Worm (Caenorhabditis elegans): ENCODE results near the gene C55C3.6.
A peak's percentile ranks its signal among the peaks of the same experiment; 100 is the strongest.

C55C3.6 gene

DNA sequence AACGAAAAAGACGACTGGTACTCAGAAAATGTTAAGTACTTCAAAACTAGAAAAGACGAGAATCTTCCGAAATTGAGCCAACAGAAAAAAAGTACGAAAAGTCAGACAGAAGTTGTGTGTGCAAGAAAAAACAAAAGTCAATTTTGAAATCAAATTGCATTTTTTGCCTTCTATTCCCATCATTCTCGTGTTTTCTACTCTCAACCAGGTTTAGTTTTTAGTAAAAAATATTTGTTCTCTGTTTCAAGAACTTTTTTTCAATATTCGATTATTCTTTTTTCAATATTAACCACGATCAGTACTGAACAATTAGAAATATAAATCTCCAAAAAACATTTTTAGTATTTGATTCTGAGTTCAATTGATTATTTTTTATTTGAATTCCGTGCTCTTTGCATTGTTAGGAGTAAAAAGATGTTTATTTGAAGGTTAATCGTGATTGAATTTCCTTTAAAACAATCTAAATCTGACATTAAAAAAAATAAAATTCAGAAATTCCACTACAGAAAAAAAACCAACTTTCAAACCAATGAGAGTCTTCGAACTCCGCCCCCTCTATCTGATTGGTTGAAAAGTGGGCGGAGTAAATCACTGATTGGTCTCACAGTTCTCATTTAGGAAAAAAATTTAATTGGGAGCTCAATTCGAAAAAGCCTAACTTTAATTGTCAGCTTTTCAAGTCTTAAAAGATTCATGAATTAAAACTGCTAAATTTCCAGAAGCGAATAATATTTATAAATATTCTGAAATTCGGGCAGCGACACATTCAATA is 32.5 kb downstream of the C55C3.6 start:
- no peak for TF ChIP-seq elt-3 (tag; optimal IDR thresholded peaks at IDR 0.05)
- TF ChIP-seq fkh-10 (GFP tag; optimal IDR thresholded peaks at IDR 0.05): peak; percentile 27
- no peak for TF ChIP-seq mdl-1 (tag; optimal IDR thresholded peaks at IDR 0.05)
- no peak for TF ChIP-seq ama-1 (optimal IDR thresholded peaks at IDR 0.05)
- TF ChIP-seq nfya-1 (tag; optimal IDR thresholded peaks at IDR 0.05; ENCODE audit: insufficient read depth): peak; percentile 99
- TF ChIP-seq skn-1 (tag; optimal IDR thresholded peaks at IDR 0.05): no peak

- peak; percentile 82 for TF ChIP-seq fkh-10 (GFP tag; optimal IDR thresholded peaks at IDR 0.05)
- no peak for TF ChIP-seq unc-39 (tag; optimal IDR thresholded peaks at IDR 0.05)
These were observed 40.7 kb downstream of the C55C3.6 start for ce11 chrIV:5723659-5724058.

DNA sequence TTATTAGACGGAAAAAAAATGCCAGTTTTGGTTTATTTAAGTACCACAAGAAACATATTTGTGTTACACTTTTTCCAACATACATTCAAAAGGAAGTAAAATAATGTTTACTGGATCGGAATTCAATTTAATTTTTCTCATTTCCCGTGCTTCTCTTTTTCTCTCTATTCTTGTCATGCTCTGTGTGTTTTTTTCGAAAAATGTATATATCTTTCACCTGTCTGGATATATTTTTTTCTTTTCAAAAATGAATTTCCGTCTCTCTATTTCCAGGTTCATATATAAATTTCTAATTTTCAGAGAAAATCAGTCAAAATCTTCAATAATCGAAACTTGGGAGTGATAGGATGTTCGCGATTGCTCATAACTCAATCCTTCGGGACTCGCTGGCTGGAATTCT is 42.3 kb downstream of the C55C3.6 start, which contains the start of gene H35B03.1:
Gene H35B03.1, plus strand, starts transcription at position 301 of the 400 bp plus-strand sequence.
- TF ChIP-seq snpc-4 (tag; optimal IDR thresholded peaks at IDR 0.05): no peak
- TF ChIP-seq nhr-43 (tag; optimal IDR thresholded peaks at IDR 0.05; ENCODE audit: poor library complexity, severe bottlenecking): no peak
- TF ChIP-seq R02D3.7 (tag; optimal IDR thresholded peaks at IDR 0.05): no peak
- no peak for TF ChIP-seq ceh-28 (tag; optimal IDR thresholded peaks at IDR 0.05)
- no peak for TF ChIP-seq nhr-25 (tag; optimal IDR thresholded peaks at IDR 0.05)
- no peak for TF ChIP-seq ceh-82 (tag; optimal IDR thresholded peaks at IDR 0.05)
- no peak for TF ChIP-seq unc-62 (GFP tag; optimal IDR thresholded peaks at IDR 0.05)
- no peak for TF ChIP-seq ama-1 (optimal IDR thresholded peaks at IDR 0.05)
- TF ChIP-seq nhr-12 (tag; optimal IDR thresholded peaks at IDR 0.05): no peak
- no peak for TF ChIP-seq ztf-11 (tag; optimal IDR thresholded peaks at IDR 0.05)
- TF ChIP-seq skn-1 (tag; optimal IDR thresholded peaks at IDR 0.05): no peak
- no peak for TF ChIP-seq eor-1 (tag; optimal IDR thresholded peaks at IDR 0.05)
- TF ChIP-seq pqm-1 (tag; optimal IDR thresholded peaks at IDR 0.05): no peak
- no peak for TF ChIP-seq pha-4 (tag; optimal IDR thresholded peaks at IDR 0.05)

DNA sequence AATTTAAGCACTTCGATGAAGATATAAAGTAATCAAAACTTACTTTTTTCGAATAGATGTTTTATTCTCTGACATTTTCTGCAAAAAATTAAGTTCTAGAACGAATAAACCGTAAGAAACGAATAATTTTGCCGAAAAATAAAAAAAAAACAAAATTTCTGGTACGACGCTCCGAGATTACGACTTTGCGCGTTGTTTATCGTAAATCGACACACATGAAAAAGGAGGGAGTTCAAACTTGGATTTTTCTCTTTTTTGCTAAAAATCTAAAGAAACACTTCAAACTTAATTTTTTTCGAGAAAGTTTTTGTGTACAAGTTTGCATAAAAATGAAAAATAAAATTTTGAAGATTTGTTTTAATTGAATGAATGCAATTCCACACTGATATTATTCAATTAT is 48.6 kb downstream of the C55C3.6 start, which contains the start of gene H35B03.2:
Gene H35B03.2, minus strand, starts transcription at position 78 of the 400 bp plus-strand sequence.
- TF ChIP-seq elt-2 (tag; optimal IDR thresholded peaks at IDR 0.05): peak; percentile 3
- TF ChIP-seq nhr-25 (tag; optimal IDR thresholded peaks at IDR 0.05): peak; percentile 18
- peak; percentile 98 for TF ChIP-seq R02D3.7 (tag; optimal IDR thresholded peaks at IDR 0.05)
- TF ChIP-seq aly-2 (tag; optimal IDR thresholded peaks at IDR 0.05): no peak
- TF ChIP-seq fkh-2 (tag; optimal IDR thresholded peaks at IDR 0.05): no peak
- TF ChIP-seq nhr-43 (tag; optimal IDR thresholded peaks at IDR 0.05; ENCODE audit: poor library complexity, severe bottlenecking): no peak
- TF ChIP-seq ceh-16 (tag; optimal IDR thresholded peaks at IDR 0.05): no peak
- peak; percentile 2 for TF ChIP-seq ceh-28 (tag; optimal IDR thresholded peaks at IDR 0.05)
- TF ChIP-seq snpc-4 (tag; optimal IDR thresholded peaks at IDR 0.05): peak; percentile 58
- TF ChIP-seq pha-4 (tag; optimal IDR thresholded peaks at IDR 0.05): peak; percentile 80
- TF ChIP-seq hmg-11 (tag; optimal IDR thresholded peaks at IDR 0.05): peak; percentile 23
- TF ChIP-seq jun-1 (tag; optimal IDR thresholded peaks at IDR 0.05): peak; percentile 18
- TF ChIP-seq skn-1 (tag; optimal IDR thresholded peaks at IDR 0.05): peak; percentile 71
- no peak for TF ChIP-seq eor-1 (tag; optimal IDR thresholded peaks at IDR 0.05)
- TF ChIP-seq fkh-10 (GFP tag; optimal IDR thresholded peaks at IDR 0.05): peak; percentile 22
- no peak for TF ChIP-seq nhr-11 (tag; optimal IDR thresholded peaks at IDR 0.05)
- peak; percentile 83 for TF ChIP-seq nfya-1 (tag; optimal IDR thresholded peaks at IDR 0.05; ENCODE audit: insufficient read depth)
- no peak for TF ChIP-seq egl-5 (tag; optimal IDR thresholded peaks at IDR 0.05)
- no peak for TF ChIP-seq ceh-9 (tag; optimal IDR thresholded peaks at IDR 0.05)
- TF ChIP-seq tbx-2 (tag; optimal IDR thresholded peaks at IDR 0.05): no peak
- TF ChIP-seq lin-15B (tag; optimal IDR thresholded peaks at IDR 0.05): peak; percentile 86
- no peak for TF ChIP-seq nhr-23 (tag; optimal IDR thresholded peaks at IDR 0.05)
- no peak for TF ChIP-seq egl-27 (tag; optimal IDR thresholded peaks at IDR 0.05)
- TF ChIP-seq lsy-12 (tag; optimal IDR thresholded peaks at IDR 0.05): no peak
- no peak for TF ChIP-seq mdl-1 (tag; optimal IDR thresholded peaks at IDR 0.05)
- no peak for TF ChIP-seq unc-39 (tag; optimal IDR thresholded peaks at IDR 0.05)
